Worm (Caenorhabditis elegans) whole organism, L3 larva: ENCODE measurements around the gene F21D5.6.
"Not testable (repeated sequence)": the region's sequence is repeated elsewhere in the genome, so short reads cannot be mapped to it uniquely, and the experiment has no call there.

Source experiments
- R02D3.7 ChIP-seq: fragments of 150-350 bp; optimal IDR thresholded peaks from 2 replicates; lab custom pipeline; 2014; ENCODE audit warnings: missing biosample characterization, missing genetic modification characterization
- ama-1 ChIP-seq: fragments of 150-350 bp; optimal IDR thresholded peaks from 2 replicates; lab custom pipeline; 2018
- ceh-16 ChIP-seq: sonication (generic microtip); optimal IDR thresholded peaks from 2 replicates; lab custom pipeline; 2017; ENCODE audit warnings: missing biosample characterization, missing genetic modification characterization
- ceh-28 ChIP-seq: fragments of 150-350 bp; optimal IDR thresholded peaks from 2 replicates; lab custom pipeline; 2014; ENCODE audit warnings: missing biosample characterization, missing genetic modification reagents, missing genetic modification characterization
- ceh-9 ChIP-seq: sonication (generic microtip); optimal IDR thresholded peaks from 2 replicates; lab custom pipeline; 2018; ENCODE audit warnings: missing biosample characterization, missing genetic modification characterization
- elt-2 ChIP-seq: sonication (generic microtip); optimal IDR thresholded peaks from 2 replicates; lab custom pipeline; 2016; ENCODE audit warnings: missing genetic modification reagents, mild to moderate bottlenecking, missing genetic modification characterization, missing compliant biosample characterization
- elt-3 ChIP-seq, 3 experiments: fragments of 150-350 bp in 1 of 3; sonication (generic microtip) in 2 of 3; optimal IDR thresholded peaks; 2 replicates in 2 of 3; 4 replicates in 1 of 3; lab custom pipeline; 2014 to 2017; ENCODE audit warnings: missing biosample characterization in 3 of 3, missing genetic modification characterization in 3 of 3
- fkh-10 ChIP-seq: sonication (generic microtip); optimal IDR thresholded peaks from 2 replicates; lab custom pipeline; 2017; ENCODE audit warnings: missing biosample characterization, missing genetic modification reagents, missing genetic modification characterization
- fkh-2 ChIP-seq: fragments of 150-350 bp; optimal IDR thresholded peaks from 2 replicates; lab custom pipeline; 2014; ENCODE audit warnings: missing biosample characterization, missing genetic modification reagents, missing genetic modification characterization
- fos-1 ChIP-seq: fragments of 150-350 bp; optimal IDR thresholded peaks from 2 replicates; lab custom pipeline; 2014; ENCODE audit warnings: missing biosample characterization, missing genetic modification characterization
- hmg-11 ChIP-seq: sonication (generic microtip); optimal IDR thresholded peaks from 2 replicates; lab custom pipeline; 2016; ENCODE audit warnings: missing genetic modification characterization, missing compliant biosample characterization
- jun-1 ChIP-seq: fragments of 150-350 bp; optimal IDR thresholded peaks from 2 replicates; lab custom pipeline; 2014; ENCODE audit warnings: missing biosample characterization, missing genetic modification reagents, missing genetic modification characterization
- lin-15B ChIP-seq: fragments of 150-350 bp; optimal IDR thresholded peaks from 2 replicates; lab custom pipeline; 2014; ENCODE audit warnings: missing biosample characterization, missing genetic modification characterization
- lin-39 ChIP-seq: fragments of 150-350 bp; optimal IDR thresholded peaks from 2 replicates; lab custom pipeline; 2018; ENCODE audit warnings: missing biosample characterization, missing genetic modification reagents, missing genetic modification characterization
- mml-1 ChIP-seq: fragments of 150-350 bp; sonication (generic microtip); optimal IDR thresholded peaks from 3 replicates; lab custom pipeline; 2014; ENCODE audit warnings: missing biosample characterization, missing genetic modification characterization
- nhr-12 ChIP-seq: fragments of 150-350 bp; optimal IDR thresholded peaks from 2 replicates; lab custom pipeline; 2014; ENCODE audit warnings: missing biosample characterization, missing genetic modification characterization
- nhr-23 ChIP-seq: fragments of 150-350 bp; optimal IDR thresholded peaks from 2 replicates; lab custom pipeline; 2014; ENCODE audit warnings: missing biosample characterization, missing genetic modification reagents, missing genetic modification characterization
- nhr-237 ChIP-seq: fragments of 150-350 bp; optimal IDR thresholded peaks from 2 replicates; lab custom pipeline; 2014; ENCODE audit warnings: missing biosample characterization, missing genetic modification characterization
- nhr-25 ChIP-seq: sonication (generic microtip); optimal IDR thresholded peaks from 2 replicates; lab custom pipeline; 2017; ENCODE audit warnings: missing biosample characterization, missing genetic modification characterization
- nhr-28 ChIP-seq: fragments of 150-350 bp; optimal IDR thresholded peaks from 2 replicates; lab custom pipeline; 2014; ENCODE audit warnings: missing biosample characterization, missing genetic modification characterization
- nhr-67 ChIP-seq: fragments of 150-350 bp; optimal IDR thresholded peaks from 2 replicates; lab custom pipeline; 2014; ENCODE audit warnings: missing biosample characterization, missing genetic modification characterization
- nhr-77 ChIP-seq: fragments of 150-350 bp; optimal IDR thresholded peaks from 2 replicates; lab custom pipeline; 2014; ENCODE audit warnings: missing biosample characterization, missing genetic modification characterization
- pha-4 ChIP-seq: fragments of 150-350 bp; optimal IDR thresholded peaks from 2 replicates; lab custom pipeline; 2014; ENCODE audit warnings: missing biosample characterization, missing genetic modification reagents, missing genetic modification characterization
- skn-1 ChIP-seq: fragments of 150-350 bp; optimal IDR thresholded peaks from 2 replicates; lab custom pipeline; 2014; ENCODE audit warnings: missing biosample characterization, missing genetic modification characterization
- snpc-4 ChIP-seq: fragments of 150-350 bp; optimal IDR thresholded peaks from 2 replicates; lab custom pipeline; 2014; ENCODE audit warnings: missing biosample characterization, missing genetic modification characterization
- tbx-2 ChIP-seq: sonication (generic microtip); optimal IDR thresholded peaks from 2 replicates; lab custom pipeline; 2016; ENCODE audit warnings: mild to moderate bottlenecking, missing genetic modification characterization, missing compliant biosample characterization
- unc-39 ChIP-seq: sonication (generic microtip); optimal IDR thresholded peaks from 4 replicates; lab custom pipeline; 2017; ENCODE audit warnings: missing biosample characterization, missing genetic modification characterization
- zag-1 ChIP-seq: fragments of 150-350 bp; optimal IDR thresholded peaks from 2 replicates; lab custom pipeline; 2014; ENCODE audit warnings: missing biosample characterization, missing genetic modification characterization
- ztf-11 ChIP-seq: fragments of 150-350 bp; optimal IDR thresholded peaks from 2 replicates; lab custom pipeline; 2014; ENCODE audit warnings: missing biosample characterization, missing genetic modification characterization

Gene F21D5.6

DNA sequence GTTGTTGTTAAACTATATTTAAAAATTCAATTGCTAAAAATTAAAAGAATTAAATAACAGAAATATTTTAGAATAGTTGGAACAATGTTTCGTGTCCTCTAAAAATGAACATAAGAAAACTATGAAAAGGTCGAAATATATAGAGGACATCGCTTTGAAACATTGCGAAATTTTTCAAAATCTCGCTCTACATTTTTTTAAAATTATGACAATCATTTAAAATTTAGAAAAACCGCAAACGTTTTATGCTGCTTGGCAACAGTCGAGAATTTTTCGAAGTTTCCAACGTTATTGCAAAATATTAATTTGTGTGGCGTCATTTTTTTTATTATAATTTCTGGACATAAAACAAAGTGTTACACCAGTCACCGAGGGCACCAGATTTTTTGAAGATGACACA, 26.2 kb downstream of the F21D5.6 start, which contains the start of the genes parg-2 and ipla-5:
Gene parg-2, minus strand, starts transcription at position 101 of the 400 bp plus-strand sequence.
Gene ipla-5, plus strand, starts transcription at position 216 of the 400 bp plus-strand sequence.
- not testable (repeated sequence) for TF ChIP-seq lin-39 (tag; lab: Kevin White, UChicago); mml-1 (tag; lab: Kevin White, UChicago); R02D3.7
- TF ChIP-seq, all 47 proteins: peak for 0; not testable (repeated sequence) for 47

DNA sequence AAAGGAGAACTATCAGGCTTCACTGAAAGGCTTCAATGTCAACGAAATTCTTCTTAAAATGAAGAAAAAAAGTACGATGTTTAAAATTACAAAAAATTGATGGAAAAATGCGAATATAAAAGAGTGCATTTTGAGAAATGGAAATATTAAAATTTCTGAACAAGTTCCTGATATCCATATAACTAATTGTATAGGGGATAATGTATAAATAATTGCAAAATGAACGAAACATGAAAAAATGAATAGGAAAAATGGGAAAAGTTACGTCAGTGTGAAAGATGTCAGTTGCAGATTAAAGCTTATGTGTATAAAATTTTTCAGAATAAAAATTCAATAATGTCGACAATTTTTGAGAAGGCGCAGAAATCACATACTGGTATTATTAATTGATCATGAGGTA, 33.1 kb downstream of the F21D5.6 start:
- TF ChIP-seq nhr-237 (tag; lab: Kevin White, UChicago) (no peak), skn-1 (tag; lab: Kevin White, UChicago) (no peak), unc-39 (tag; lab: Kevin White, UChicago) (no peak), ceh-9 (no peak), ceh-28 (no peak), lin-15B (tag; lab: Kevin White, UChicago) (no peak), fkh-10 (GFP tag; lab: Kevin White, UChicago) (no peak)

DNA sequence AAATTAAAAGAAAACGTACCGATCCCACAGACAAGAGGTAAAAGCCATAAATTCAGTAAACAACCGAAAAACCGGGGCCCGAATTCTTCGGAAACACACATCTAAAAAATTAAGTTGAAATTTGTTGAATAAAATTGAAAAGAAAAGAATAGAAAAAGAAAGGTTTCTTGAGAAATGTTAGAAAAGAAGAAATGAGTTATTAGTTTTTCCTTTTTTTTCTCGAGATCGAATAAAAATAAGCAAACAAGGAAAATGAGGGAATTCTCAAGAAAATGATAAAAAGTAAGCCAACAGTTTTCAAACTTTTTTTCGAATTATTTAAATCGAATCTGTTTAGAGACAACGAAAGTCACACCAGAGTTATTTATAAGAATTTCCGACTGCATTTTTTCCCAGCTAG, 35.7 kb downstream of the F21D5.6 start, which contains the start of gene H23L24.4:
Gene H23L24.4, minus strand, starts transcription at position 101 of the 400 bp plus-strand sequence.
- TF ChIP-seq nhr-23 (tag; lab: Kevin White, UChicago) (no peak), nhr-67 (no peak), ztf-11 (tag; lab: Kevin White, UChicago) (no peak), zag-1 (tag; lab: Kevin White, UChicago) (no peak), nhr-237 (tag; lab: Kevin White, UChicago) (no peak), nhr-25 (no peak), elt-2 (no peak), snpc-4 (no peak), fkh-2 (tag; lab: Kevin White, UChicago) (no peak), fos-1 (no peak), mml-1 (tag; lab: Kevin White, UChicago) (no peak), jun-1 (tag; lab: Kevin White, UChicago) (no peak), R02D3.7 (no peak)
- TF ChIP-seq, all 47 proteins: peak for 0

DNA sequence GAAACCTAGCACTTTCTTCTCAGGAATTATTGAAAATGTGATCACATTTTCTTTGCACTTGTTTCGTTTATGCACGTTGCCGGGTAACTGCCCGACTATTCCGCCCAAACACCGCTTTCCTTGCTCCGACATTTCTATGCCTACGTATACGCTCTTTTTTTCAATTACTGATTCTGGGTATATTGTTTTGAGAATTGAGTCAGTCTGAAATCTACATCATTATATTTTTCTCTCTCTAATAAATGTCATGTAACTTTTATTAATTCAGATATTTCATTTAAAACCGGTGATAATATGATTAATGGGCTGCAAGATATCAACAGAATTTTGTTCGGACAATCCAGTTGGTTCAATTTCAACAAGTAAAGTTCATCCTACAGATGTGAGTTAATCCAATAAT, 43.8 kb downstream of the F21D5.6 start, which contains the start of gene ttll-11:
Gene ttll-11, plus strand, starts transcription at position 301 of the 400 bp plus-strand sequence.
- TF ChIP-seq nhr-23 (tag; lab: Kevin White, UChicago) (no peak), ztf-11 (tag; lab: Kevin White, UChicago) (no peak), nhr-28 (tag; lab: Kevin White, UChicago) (no peak), nhr-12 (tag; lab: Kevin White, UChicago) (no peak), snpc-4 (no peak), ama-1 (lab: Kevin White, UChicago) (no peak), ceh-16 (tag; lab: Kevin White, UChicago) (no peak), nhr-77 (tag; lab: Kevin White, UChicago) (no peak)

DNA sequence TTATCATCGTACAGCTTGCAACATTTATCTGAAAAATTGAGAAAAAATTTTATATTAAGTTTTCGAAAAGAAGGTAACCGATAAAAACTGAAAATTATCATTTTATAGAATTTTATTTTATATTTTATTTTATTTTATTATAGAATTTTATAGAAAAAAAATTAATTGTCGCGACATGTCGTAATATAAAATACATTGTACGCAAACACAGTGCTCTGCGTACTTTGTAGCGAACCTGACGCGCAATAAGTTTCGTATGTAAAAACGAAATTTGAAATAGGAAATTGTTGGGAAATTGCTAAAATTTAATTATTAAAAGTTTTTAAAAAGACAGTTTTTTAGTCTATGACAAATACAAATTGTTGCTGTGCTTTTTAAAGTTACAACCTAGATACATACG, 49.7 kb downstream of the F21D5.6 start, which contains the start of the genes hst-1 and ints-6:
Gene hst-1, minus strand, starts transcription at position 28 of the 400 bp plus-strand sequence.
Gene ints-6, plus strand, starts transcription at position 260 of the 400 bp plus-strand sequence.
- peak; percentile 13 for TF ChIP-seq nhr-23 (tag; lab: Kevin White, UChicago)
- TF ChIP-seq snpc-4, result no peak
- no peak for TF ChIP-seq elt-3 (tag; optimal IDR thresholded peaks at IDR 0.05; lab: Kevin White, UChicago)
- peak; percentile 55 for TF ChIP-seq pha-4
- TF ChIP-seq tbx-2 (tag; lab: Kevin White, UChicago), result no peak
- TF ChIP-seq hmg-11 (tag; lab: Kevin White, UChicago), result peak; percentile 29
- TF ChIP-seq lin-15B (tag; lab: Kevin White, UChicago), result peak; percentile 8
